Worm (Caenorhabditis elegans) whole organism, L3 larva: Measurements from ENCODE around the gene Y39A1A.24.

Experiments
- ceh-16 ChIP-seq: sonication (generic microtip); optimal IDR thresholded peaks from 2 replicates; lab custom pipeline; 2017; ENCODE audit warnings: missing biosample characterization, missing genetic modification characterization
- elt-2 ChIP-seq: sonication (generic microtip); optimal IDR thresholded peaks from 2 replicates; lab custom pipeline; 2016; ENCODE audit warnings: missing genetic modification reagents, mild to moderate bottlenecking, missing genetic modification characterization, missing compliant biosample characterization
- elt-3 ChIP-seq, 3 experiments: fragments of 150-350 bp in 1 of 3; sonication (generic microtip) in 2 of 3; optimal IDR thresholded peaks; 2 replicates in 2 of 3; 4 replicates in 1 of 3; lab custom pipeline; 2014 to 2017; ENCODE audit warnings: missing biosample characterization in 3 of 3, missing genetic modification characterization in 3 of 3
- jun-1 ChIP-seq: fragments of 150-350 bp; optimal IDR thresholded peaks from 2 replicates; lab custom pipeline; 2014; ENCODE audit warnings: missing biosample characterization, missing genetic modification reagents, missing genetic modification characterization
- mdl-1 ChIP-seq: fragments of 150-350 bp; optimal IDR thresholded peaks from 2 replicates; lab custom pipeline; 2014; ENCODE audit warnings: missing biosample characterization, missing genetic modification characterization
- nhr-11 ChIP-seq: fragments of 150-350 bp; optimal IDR thresholded peaks from 2 replicates; lab custom pipeline; 2014; ENCODE audit warnings: missing biosample characterization, missing genetic modification characterization
- nhr-28 ChIP-seq: fragments of 150-350 bp; optimal IDR thresholded peaks from 2 replicates; lab custom pipeline; 2014; ENCODE audit warnings: missing biosample characterization, missing genetic modification characterization
- snpc-4 ChIP-seq: fragments of 150-350 bp; optimal IDR thresholded peaks from 2 replicates; lab custom pipeline; 2014; ENCODE audit warnings: missing biosample characterization, missing genetic modification characterization
- zag-1 ChIP-seq: fragments of 150-350 bp; optimal IDR thresholded peaks from 2 replicates; lab custom pipeline; 2014; ENCODE audit warnings: missing biosample characterization, missing genetic modification characterization

- TF ChIP-seq ceh-16 (no peak), elt-2 (tag; lab: Kevin White, UChicago) (no peak), mdl-1 (tag; lab: Kevin White, UChicago) (no peak), snpc-4 (no peak), zag-1 (tag; lab: Kevin White, UChicago) (no peak), nhr-28 (tag; lab: Kevin White, UChicago) (no peak), jun-1 (no peak), nhr-11 (no peak), elt-3 (tag; optimal IDR thresholded peaks at IDR 0.05; lab: Kevin White, UChicago) (no peak)
Measured at ce11 chrIII:10629795-10630194, 17.4 kb downstream of the Y39A1A.24 start.
